Worm (Caenorhabditis elegans) whole organism, L4/young adult: ENCODE data around the gene alh-11.

Source experiments
- W03F9.2 ChIP-seq: fragments of 150-350 bp; optimal IDR thresholded peaks from 2 replicates; lab custom pipeline; 2014; ENCODE audit warnings: missing biosample characterization, missing genetic modification characterization
- dao-5 ChIP-seq: sonication (generic microtip); optimal IDR thresholded peaks from 2 replicates; lab custom pipeline; 2016; ENCODE audit warnings: missing genotype, missing genetic modification characterization, moderate library complexity, missing compliant biosample characterization
- him-1 ChIP-seq: sonication (generic microtip); optimal IDR thresholded peaks from 2 replicates; lab custom pipeline; 2016; ENCODE audit warnings: missing genotype, missing genetic modification reagents, missing genetic modification characterization, missing compliant biosample characterization

DNA sequence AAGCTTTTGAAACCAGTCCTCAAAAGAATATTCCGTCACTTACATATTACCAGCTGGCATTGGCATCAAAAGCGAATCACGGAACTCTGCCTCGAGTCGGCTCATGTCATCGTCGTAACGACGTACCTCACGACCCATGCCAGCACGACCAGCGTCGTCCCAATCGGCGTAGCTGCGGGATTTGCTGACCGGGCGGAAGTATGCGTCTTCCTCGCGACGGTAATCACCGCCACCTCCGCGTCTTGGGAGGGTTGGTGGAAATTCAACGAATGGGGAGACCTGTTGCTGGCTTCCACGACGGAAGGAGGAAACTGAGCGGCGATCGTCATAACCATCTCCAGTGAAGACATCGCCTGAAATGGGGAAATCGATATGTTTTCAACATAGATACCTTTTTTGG is 50.6 kb downstream of the alh-11 start:
- no peak for TF ChIP-seq dao-5 (tag; lab: Kevin White, UChicago)
- no peak for TF ChIP-seq him-1
- TF ChIP-seq W03F9.2 = no peak
